Worm (Caenorhabditis elegans) whole organism, L3 larva: Measurements from ENCODE around the gene act-1.

ENCODE experiments used
- R02D3.7 ChIP-seq: fragments of 150-350 bp; optimal IDR thresholded peaks from 2 replicates; lab custom pipeline; 2014; ENCODE audit warnings: missing biosample characterization, missing genetic modification characterization
- ZK546.5 ChIP-seq: sonication (generic microtip); optimal IDR thresholded peaks from 2 replicates; lab custom pipeline; 2017; ENCODE audit warnings: missing biosample characterization, missing genetic modification characterization
- ceh-28 ChIP-seq: fragments of 150-350 bp; optimal IDR thresholded peaks from 2 replicates; lab custom pipeline; 2014; ENCODE audit warnings: missing biosample characterization, missing genetic modification reagents, missing genetic modification characterization
- ceh-82 ChIP-seq: fragments of 150-350 bp; optimal IDR thresholded peaks from 2 replicates; lab custom pipeline; 2014; ENCODE audit warnings: missing biosample characterization, missing genetic modification characterization
- egl-27 ChIP-seq: sonication (generic microtip); optimal IDR thresholded peaks from 4 replicates; lab custom pipeline; 2017; ENCODE audit warnings: missing biosample characterization, missing genetic modification reagents, missing genetic modification characterization
- egl-5 ChIP-seq: fragments of 150-350 bp; optimal IDR thresholded peaks from 2 replicates; lab custom pipeline; 2017; ENCODE audit warnings: missing biosample characterization, missing genetic modification reagents, missing genetic modification characterization, inconsistent platforms
- elt-3 ChIP-seq, 3 experiments: fragments of 150-350 bp in 1 of 3; sonication (generic microtip) in 2 of 3; optimal IDR thresholded peaks; 2 replicates in 2 of 3; 4 replicates in 1 of 3; lab custom pipeline; 2014 to 2017; ENCODE audit warnings: missing biosample characterization in 3 of 3, missing genetic modification characterization in 3 of 3
- fkh-10 ChIP-seq: sonication (generic microtip); optimal IDR thresholded peaks from 2 replicates; lab custom pipeline; 2017; ENCODE audit warnings: missing biosample characterization, missing genetic modification reagents, missing genetic modification characterization
- fos-1 ChIP-seq: fragments of 150-350 bp; optimal IDR thresholded peaks from 2 replicates; lab custom pipeline; 2014; ENCODE audit warnings: missing biosample characterization, missing genetic modification characterization
- pqm-1 ChIP-seq: fragments of 150-350 bp; optimal IDR thresholded peaks from 2 replicates; lab custom pipeline; 2017; ENCODE audit warnings: missing biosample characterization, missing genetic modification characterization, inconsistent platforms
- unc-39 ChIP-seq: sonication (generic microtip); optimal IDR thresholded peaks from 4 replicates; lab custom pipeline; 2017; ENCODE audit warnings: missing biosample characterization, missing genetic modification characterization
- zag-1 ChIP-seq: fragments of 150-350 bp; optimal IDR thresholded peaks from 2 replicates; lab custom pipeline; 2014; ENCODE audit warnings: missing biosample characterization, missing genetic modification characterization
- ztf-11 ChIP-seq: fragments of 150-350 bp; optimal IDR thresholded peaks from 2 replicates; lab custom pipeline; 2014; ENCODE audit warnings: missing biosample characterization, missing genetic modification characterization

DNA sequence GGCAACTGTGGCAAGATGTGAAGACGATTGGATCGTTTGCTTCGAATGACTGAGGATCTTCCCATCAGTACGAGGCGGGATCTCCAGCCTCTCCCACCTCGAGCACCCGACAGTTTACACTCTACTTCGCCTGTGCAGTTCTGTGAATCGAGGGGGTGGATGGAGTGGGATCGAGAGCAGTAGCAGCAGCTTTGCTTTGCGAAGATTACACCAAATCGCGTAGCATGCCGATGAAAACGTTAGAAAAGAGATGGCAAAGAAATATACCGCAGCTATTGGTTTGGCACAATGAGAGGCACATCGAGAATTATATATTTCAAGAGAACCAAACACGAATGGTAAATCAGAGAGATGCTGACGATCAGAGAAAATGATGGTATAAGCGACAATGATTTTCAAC lies 6.4 kb upstream of the act-1 start, which contains the start of gene act-3:
- no peak for TF ChIP-seq unc-39 (tag; lab: Kevin White, UChicago)
- no peak for TF ChIP-seq fkh-10 (GFP tag; lab: Kevin White, UChicago)
- TF ChIP-seq ztf-11 (tag; lab: Kevin White, UChicago): no peak
- TF ChIP-seq pqm-1 (tag; lab: Kevin White, UChicago): no peak
- TF ChIP-seq egl-27 (tag; lab: Kevin White, UChicago): no peak
- no peak for TF ChIP-seq fos-1 (tag; lab: Kevin White, UChicago)
- TF ChIP-seq ZK546.5 (tag; lab: Kevin White, UChicago): no peak
- TF ChIP-seq ceh-82 (tag; lab: Kevin White, UChicago): no peak
- TF ChIP-seq ceh-28 (tag; lab: Kevin White, UChicago): no peak
- TF ChIP-seq zag-1 (tag; lab: Kevin White, UChicago): no peak
- no peak for TF ChIP-seq egl-5 (tag; lab: Kevin White, UChicago)
- no peak for TF ChIP-seq R02D3.7 (tag; lab: Kevin White, UChicago)
- no peak for TF ChIP-seq elt-3 (tag; optimal IDR thresholded peaks at IDR 0.05; lab: Kevin White, UChicago)
